Worm (Caenorhabditis elegans) whole organism, mixed stage, embryonic: Measurements from ENCODE around the gene aos-1.

Source experiments
- ceh-43 ChIP-seq: fragments of 200-800 bp; sonication (Bioruptor generic); optimal IDR thresholded peaks from 2 replicates; lab custom pipeline; 2018; ENCODE audit warnings: mild to moderate bottlenecking, missing genetic modification characterization, moderate library complexity, missing compliant biosample characterization
- ces-1 ChIP-seq: fragments of 150-350 bp; optimal IDR thresholded peaks from 2 replicates; lab custom pipeline; 2014; ENCODE audit warnings: missing biosample characterization, missing genetic modification reagents, missing genetic modification characterization
- elt-3 ChIP-seq: fragments of 150-350 bp; optimal IDR thresholded peaks from 2 replicates; lab custom pipeline; 2014; ENCODE audit warnings: missing biosample characterization, missing genetic modification characterization
- lin-13 ChIP-seq: fragments of 150-350 bp; optimal IDR thresholded peaks from 2 replicates; lab custom pipeline; 2014; ENCODE audit warnings: missing biosample characterization, missing genetic modification characterization
- nhr-237 ChIP-seq: fragments of 150-350 bp; optimal IDR thresholded peaks from 2 replicates; lab custom pipeline; 2014; ENCODE audit warnings: missing biosample characterization, missing genetic modification characterization
- nhr-28 ChIP-seq: fragments of 150-350 bp; optimal IDR thresholded peaks from 2 replicates; lab custom pipeline; 2014; ENCODE audit warnings: missing biosample characterization, missing genetic modification characterization
- pha-4 ChIP-seq: fragments of 150-350 bp; optimal IDR thresholded peaks from 2 replicates; lab custom pipeline; 2018; ENCODE audit warnings: missing biosample characterization, missing genetic modification reagents, missing genetic modification characterization
- sem-2 ChIP-seq: fragments of 200-800 bp; sonication (Bioruptor generic); optimal IDR thresholded peaks from 2 replicates; lab custom pipeline; 2018; ENCODE audit warnings: mild to moderate bottlenecking, missing genetic modification characterization, missing compliant biosample characterization
- snpc-4 ChIP-seq: fragments of 150-350 bp; optimal IDR thresholded peaks from 2 replicates; lab custom pipeline; 2014; ENCODE audit warnings: missing biosample characterization, missing genetic modification characterization
- sptf-1 ChIP-seq: sonication (generic microtip); optimal IDR thresholded peaks from 2 replicates; lab custom pipeline; 2017; ENCODE audit warnings: mild to moderate bottlenecking, missing genetic modification characterization, moderate library complexity, missing compliant biosample characterization
- tbx-8 ChIP-seq: fragments of 200-800 bp; sonication (Bioruptor generic); optimal IDR thresholded peaks from 2 replicates; lab custom pipeline; 2018; ENCODE audit warnings: mild to moderate bottlenecking, missing genetic modification characterization, moderate library complexity, missing compliant biosample characterization
- zip-8 ChIP-seq: fragments of 150-350 bp; optimal IDR thresholded peaks from 2 replicates; lab custom pipeline; 2014; ENCODE audit warnings: missing biosample characterization, missing genetic modification characterization
- ztf-11 ChIP-seq: fragments of 150-350 bp; optimal IDR thresholded peaks from 2 replicates; lab custom pipeline; 2014; ENCODE audit warnings: missing biosample characterization, missing genetic modification characterization

DNA sequence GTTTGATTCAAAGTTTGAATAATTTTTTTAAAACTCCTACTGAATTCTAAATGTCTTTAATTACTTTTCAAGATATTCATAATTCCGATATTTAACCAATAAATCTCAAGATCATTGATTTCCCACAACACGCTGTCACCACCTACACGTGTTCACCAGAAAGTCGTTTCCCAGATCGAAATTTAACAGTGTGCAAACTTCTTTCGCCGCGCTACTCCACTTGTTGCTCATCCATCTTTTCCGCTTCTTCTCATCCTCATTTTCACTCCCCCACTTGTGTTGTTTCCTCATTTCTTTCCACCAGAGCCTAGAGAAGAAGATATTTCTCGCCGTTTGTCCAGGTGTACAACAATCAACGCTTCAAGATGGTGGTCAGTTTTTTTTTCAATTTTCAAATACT is 15.6 kb upstream of the aos-1 start, which contains the start of gene C51E3.9:
- TF ChIP-seq pha-4 (tag; lab: Kevin White, UChicago), result no peak
- TF ChIP-seq elt-3, result no peak
- no peak for TF ChIP-seq lin-13 (tag; lab: Kevin White, UChicago)
- TF ChIP-seq nhr-28, result no peak
- no peak for TF ChIP-seq sptf-1
- TF ChIP-seq zip-8 (tag; lab: Kevin White, UChicago), result no peak
- TF ChIP-seq sem-2 (GFP tag; lab: Kevin White, UChicago), result no peak
- no peak for TF ChIP-seq ceh-43
- TF ChIP-seq ztf-11 (tag; lab: Kevin White, UChicago), result no peak
- TF ChIP-seq nhr-237 (tag; lab: Kevin White, UChicago), result no peak
- TF ChIP-seq tbx-8 (GFP tag; lab: Kevin White, UChicago), result no peak
- no peak for TF ChIP-seq snpc-4 (tag; lab: Kevin White, UChicago)
- TF ChIP-seq ces-1 (GFP tag; lab: Kevin White, UChicago), result no peak
